Fruit fly (Drosophila melanogaster) whole organism, prepupa: ENCODE data around the gene lili.

ENCODE experiments used
- CG11902 ChIP-seq: fragments of 200-800 bp; sonication (Bioruptor generic); optimal IDR thresholded peaks from 3 replicates; lab custom pipeline; 2016; ENCODE audit warnings: missing biosample characterization, missing genetic modification characterization
- CG15336 ChIP-seq: fragments of 200-800 bp; sonication (Bioruptor generic); IDR thresholded peaks from 2 replicates; pipeline ENCODE4 v1.3.6; 2022; ENCODE audit warnings: missing biosample characterization, missing genetic modification characterization
- CG6276 ChIP-seq: fragments of 200-800 bp; sonication (Bioruptor generic); optimal IDR thresholded peaks from 2 replicates; lab custom pipeline; 2017; ENCODE audit warnings: missing biosample characterization, mild to moderate bottlenecking, missing genetic modification characterization
- CG8319 ChIP-seq: fragments of 200-800 bp; sonication (Bioruptor generic); optimal IDR thresholded peaks from 3 replicates; lab custom pipeline; 2016; ENCODE audit warnings: missing biosample characterization, missing genetic modification characterization
- Hr38 ChIP-seq: sonication (Bioruptor generic); optimal IDR thresholded peaks from 2 replicates; lab custom pipeline; 2016; ENCODE audit warnings: missing biosample characterization, missing genetic modification characterization
- Sox14 ChIP-seq: fragments of 200-800 bp; sonication (Bioruptor generic); optimal IDR thresholded peaks from 3 replicates; lab custom pipeline; 2016; ENCODE audit warnings: missing biosample characterization, missing genetic modification characterization

DNA sequence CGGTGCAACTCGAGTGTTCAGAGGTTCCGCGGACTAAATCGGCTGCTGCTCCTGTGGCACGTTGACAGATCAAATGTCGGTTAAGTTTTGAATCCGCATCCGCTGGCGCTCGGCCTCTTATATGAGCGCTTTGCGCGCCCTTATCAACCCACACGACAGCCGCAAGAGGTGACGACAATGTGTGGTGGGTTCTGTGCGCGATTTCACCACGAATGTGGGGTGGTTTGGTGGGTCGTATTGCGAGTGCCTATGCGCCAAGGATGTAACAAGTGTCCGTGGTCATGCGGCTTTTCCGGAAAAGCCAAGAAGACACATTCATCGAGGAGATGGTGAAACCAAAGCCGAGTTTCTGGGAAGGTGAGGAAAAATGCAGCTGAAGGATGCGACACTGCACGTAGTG lies 48.8 kb downstream of the lili start, which contains the start of gene AstA:
- TF ChIP-seq CG8319 (no peak), CG11902 (GFP tag; lab: Kevin White, UChicago) (no peak), Sox14 (GFP tag; lab: Kevin White, UChicago) (no peak), Hr38 (GFP tag; lab: Kevin White, UChicago) (no peak), CG15336 (GFP tag; lab: Robert Waterston, UW) (no peak), CG6276 (no peak)
